Worm (Caenorhabditis elegans): Measurements from ENCODE around the gene ZK402.5.
"Not testable (repeated sequence)": the region's sequence is repeated elsewhere in the genome, so short reads cannot be mapped to it uniquely, and the experiment has no call there.

Gene ZK402.5

ce11 chrX:1412844-1413243 lies 11.7 kb upstream of the ZK402.5 start, which contains the start of gene srh-19:
srh-19 (plus strand) TSS chrX:1413144.
- TF ChIP-seq tbx-37 (GFP tag; conservative IDR thresholded peaks at IDR 0.05): no peak
- TF ChIP-seq ama-1 (optimal IDR thresholded peaks at IDR 0.05): no peak
- no peak for TF ChIP-seq hnd-1 (tag; optimal IDR thresholded peaks at IDR 0.05)
- TF ChIP-seq tra-4 (tag; optimal IDR thresholded peaks at IDR 0.05): no peak
- no peak for TF ChIP-seq scrt-1 (GFP tag; IDR thresholded peaks at IDR 0.05)
- TF ChIP-seq flt-1 (GFP tag; IDR thresholded peaks at IDR 0.05): no peak
- TF ChIP-seq aly-1 (tag; optimal IDR thresholded peaks at IDR 0.05): no peak
- TF ChIP-seq hmbx-1 (tag; optimal IDR thresholded peaks at IDR 0.05): no peak
- TF ChIP-seq F13C5.2 (tag; optimal IDR thresholded peaks at IDR 0.05): no peak
- TF ChIP-seq ceh-36 (tag; optimal IDR thresholded peaks at IDR 0.05): no peak
- no peak for TF ChIP-seq ets-7 (tag; optimal IDR thresholded peaks at IDR 0.05)
- TF ChIP-seq ceh-13 (GFP tag; optimal IDR thresholded peaks at IDR 0.05): no peak
- TF ChIP-seq sea-1 (GFP tag; conservative IDR thresholded peaks at IDR 0.05): no peak
- TF ChIP-seq B0310.2 (tag; optimal IDR thresholded peaks at IDR 0.05): no peak
- no peak for TF ChIP-seq hmg-4 (GFP tag; optimal IDR thresholded peaks at IDR 0.05)
- no peak for TF ChIP-seq pes-1 (GFP tag; IDR thresholded peaks at IDR 0.05)
- no peak for TF ChIP-seq tbx-11 (GFP tag; IDR thresholded peaks at IDR 0.05)

ce11 chrX:1410552-1410951 lies 9.4 kb upstream of the ZK402.5 start, which contains the start of gene abu-2:
abu-2 (minus strand) TSS chrX:1410652.
- TF ChIP-seq ets-7 (tag; optimal IDR thresholded peaks at IDR 0.05) (no peak), ceh-36 (tag; optimal IDR thresholded peaks at IDR 0.05) (no peak), hnd-1 (tag; optimal IDR thresholded peaks at IDR 0.05) (no peak), aly-1 (tag; optimal IDR thresholded peaks at IDR 0.05) (no peak)

DNA sequence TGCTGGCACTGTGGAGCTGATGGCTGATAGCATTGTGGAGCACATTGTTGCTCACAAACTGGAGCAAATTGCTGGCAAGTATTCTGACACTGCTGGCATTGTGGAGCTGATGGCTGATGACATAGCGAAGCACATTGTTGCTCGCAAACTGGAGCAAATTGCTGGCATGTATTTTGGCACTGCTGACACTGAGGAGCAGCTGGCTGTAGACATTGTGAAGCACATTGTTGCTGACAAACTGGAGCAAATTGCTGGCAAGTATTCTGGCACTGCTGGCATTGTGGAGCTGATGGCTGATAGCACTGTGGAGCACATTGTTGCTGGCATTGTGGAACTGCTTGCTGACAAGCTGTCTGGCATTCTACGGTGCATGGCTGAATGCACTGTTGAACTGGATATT lies 8.1 kb upstream of the ZK402.5 start:
- TF ChIP-seq F13C5.2 (tag; optimal IDR thresholded peaks at IDR 0.05): no peak
- no peak for TF ChIP-seq scrt-1 (GFP tag; IDR thresholded peaks at IDR 0.05)
- TF ChIP-seq ceh-13 (GFP tag; optimal IDR thresholded peaks at IDR 0.05): no peak
- TF ChIP-seq tbx-37 (GFP tag; conservative IDR thresholded peaks at IDR 0.05): no peak
- no peak for TF ChIP-seq ceh-36 (tag; optimal IDR thresholded peaks at IDR 0.05)
- TF ChIP-seq hmg-4 (GFP tag; optimal IDR thresholded peaks at IDR 0.05): no peak
- no peak for TF ChIP-seq ama-1 (optimal IDR thresholded peaks at IDR 0.05)
- TF ChIP-seq B0310.2 (tag; optimal IDR thresholded peaks at IDR 0.05): no peak
- TF ChIP-seq hmbx-1 (tag; optimal IDR thresholded peaks at IDR 0.05): no peak
- TF ChIP-seq tbx-11 (GFP tag; IDR thresholded peaks at IDR 0.05): no peak
- no peak for TF ChIP-seq aly-1 (tag; optimal IDR thresholded peaks at IDR 0.05)
- TF ChIP-seq ets-7 (tag; optimal IDR thresholded peaks at IDR 0.05): no peak
- TF ChIP-seq flt-1 (GFP tag; IDR thresholded peaks at IDR 0.05): no peak
- TF ChIP-seq tra-4 (tag; optimal IDR thresholded peaks at IDR 0.05): no peak

DNA sequence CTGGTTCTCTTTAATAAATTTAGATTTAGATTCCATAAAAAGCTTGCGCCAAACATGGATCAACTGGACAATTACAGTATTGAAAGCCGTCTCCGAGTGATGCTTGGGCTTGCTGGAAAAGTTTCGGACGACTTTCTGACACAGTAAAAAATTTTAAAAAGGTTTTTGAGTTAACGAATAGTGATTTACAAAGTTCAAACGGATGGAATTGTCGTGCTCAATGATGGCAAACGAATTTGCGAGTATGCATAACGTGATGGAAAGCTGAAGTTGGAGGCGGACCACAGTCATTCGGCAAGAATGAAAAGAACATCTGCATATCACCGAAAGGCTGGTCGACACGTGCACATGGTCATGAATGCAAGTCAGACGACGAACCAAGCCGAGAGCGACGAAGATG lies 2.8 kb upstream of the ZK402.5 start, which contains the start of gene ZK402.1:
Gene ZK402.1 (plus strand): TSS at position 301 of the 400 bp plus-strand sequence.
- TF ChIP-seq F13C5.2 (tag; optimal IDR thresholded peaks at IDR 0.05); ama-1 (optimal IDR thresholded peaks at IDR 0.05); tbx-11 (GFP tag; IDR thresholded peaks at IDR 0.05): not testable (repeated sequence)

DNA sequence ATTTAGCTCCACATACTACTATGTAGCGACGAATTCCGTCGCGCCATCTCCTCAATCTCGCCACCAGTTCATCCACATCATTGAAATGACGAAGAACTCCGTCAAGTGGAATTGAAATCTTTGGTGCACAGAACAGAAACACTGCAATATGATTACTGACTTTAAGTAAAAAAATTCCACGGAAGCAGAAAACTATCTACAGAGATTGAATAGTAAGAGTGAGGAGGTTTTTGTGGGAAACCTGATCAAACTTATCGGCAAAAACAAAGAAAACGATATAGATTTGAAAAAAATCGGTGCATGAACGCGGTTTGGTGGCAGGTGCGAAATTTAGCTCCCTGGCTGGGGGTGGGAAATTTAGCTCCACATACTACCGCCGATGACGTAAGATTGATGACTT lies 2.3 kb upstream of the ZK402.5 start, which contains the start of gene ZK402.2:
Gene ZK402.2 (plus strand): TSS at position 301 of the 400 bp plus-strand sequence.
- not testable (repeated sequence) for TF ChIP-seq hnd-1 (tag; optimal IDR thresholded peaks at IDR 0.05); tbx-37 (GFP tag; conservative IDR thresholded peaks at IDR 0.05); ceh-36 (tag; optimal IDR thresholded peaks at IDR 0.05)

DNA sequence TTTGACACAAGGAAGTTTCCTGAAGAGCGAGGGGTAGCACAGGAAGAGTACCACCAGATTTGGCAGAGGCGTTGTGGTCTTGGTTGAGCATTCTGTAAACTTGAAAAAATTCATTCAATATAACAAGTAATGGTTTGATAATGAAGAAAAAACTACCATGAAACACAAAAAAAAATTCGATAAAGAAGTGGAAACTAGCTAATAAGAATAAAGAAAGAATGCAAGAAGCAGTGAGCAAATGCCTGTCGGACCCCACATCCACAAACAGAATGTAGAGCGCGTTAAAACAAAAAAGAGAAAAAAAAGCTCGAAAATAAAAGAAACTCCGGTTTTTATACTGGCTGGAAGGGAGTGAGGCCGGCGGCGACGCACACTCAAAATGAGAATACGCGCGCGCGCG lies 3.6 kb downstream of the ZK402.5 start, which contains the start of gene H39E20.1:
Gene H39E20.1 (minus strand): TSS at position 101 of the 400 bp plus-strand sequence.
- TF ChIP-seq ama-1 (optimal IDR thresholded peaks at IDR 0.05): no peak
- TF ChIP-seq hmbx-1 (tag; optimal IDR thresholded peaks at IDR 0.05): no peak
- TF ChIP-seq sea-1 (GFP tag; conservative IDR thresholded peaks at IDR 0.05): no peak
- no peak for TF ChIP-seq pes-1 (GFP tag; IDR thresholded peaks at IDR 0.05)
- no peak for TF ChIP-seq scrt-1 (GFP tag; IDR thresholded peaks at IDR 0.05)
- TF ChIP-seq tbx-37 (GFP tag; conservative IDR thresholded peaks at IDR 0.05): no peak
- no peak for TF ChIP-seq hmg-4 (GFP tag; optimal IDR thresholded peaks at IDR 0.05)
- TF ChIP-seq tbx-11 (GFP tag; IDR thresholded peaks at IDR 0.05): no peak
- TF ChIP-seq aly-1 (tag; optimal IDR thresholded peaks at IDR 0.05): no peak

DNA sequence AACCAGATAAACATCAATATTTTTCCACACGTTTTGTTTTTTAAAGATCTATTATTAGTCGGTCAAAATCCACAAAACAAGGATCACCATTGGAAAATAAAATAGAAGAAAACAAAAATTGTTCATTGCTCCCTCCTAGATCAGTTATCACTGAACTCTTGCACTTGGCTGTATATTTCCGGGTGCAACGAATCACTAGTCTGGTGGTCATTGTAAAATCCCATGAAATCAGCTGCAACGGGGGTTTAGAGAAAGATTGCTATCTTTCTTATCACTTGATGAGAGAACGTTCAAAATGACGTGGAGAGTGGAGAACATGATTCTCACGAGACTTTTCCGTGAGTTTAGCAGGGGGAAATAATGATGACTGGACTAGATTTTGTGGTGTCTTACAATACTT lies 5.4 kb downstream of the ZK402.5 start:
- TF ChIP-seq sea-1 (GFP tag; conservative IDR thresholded peaks at IDR 0.05) (no peak), tbx-37 (GFP tag; conservative IDR thresholded peaks at IDR 0.05) (no peak), pes-1 (GFP tag; IDR thresholded peaks at IDR 0.05) (no peak), hmbx-1 (tag; optimal IDR thresholded peaks at IDR 0.05) (no peak), hmg-4 (GFP tag; optimal IDR thresholded peaks at IDR 0.05) (no peak)

ce11 chrX:1394437-1394836 lies 6.7 kb downstream of the ZK402.5 start:
- TF ChIP-seq tbx-11 (GFP tag; IDR thresholded peaks at IDR 0.05): no peak
- no peak for TF ChIP-seq scrt-1 (GFP tag; IDR thresholded peaks at IDR 0.05)
- no peak for TF ChIP-seq ama-1 (optimal IDR thresholded peaks at IDR 0.05)
- no peak for TF ChIP-seq flt-1 (GFP tag; IDR thresholded peaks at IDR 0.05)
- no peak for TF ChIP-seq hmg-4 (GFP tag; optimal IDR thresholded peaks at IDR 0.05)
- no peak for TF ChIP-seq pes-1 (GFP tag; IDR thresholded peaks at IDR 0.05)
- no peak for TF ChIP-seq aly-1 (tag; optimal IDR thresholded peaks at IDR 0.05)
- TF ChIP-seq F13C5.2 (tag; optimal IDR thresholded peaks at IDR 0.05): no peak
- no peak for TF ChIP-seq B0310.2 (tag; optimal IDR thresholded peaks at IDR 0.05)
- TF ChIP-seq sea-1 (GFP tag; conservative IDR thresholded peaks at IDR 0.05): no peak
- TF ChIP-seq ets-7 (tag; optimal IDR thresholded peaks at IDR 0.05): no peak
